Worm (Caenorhabditis elegans): Measurements from ENCODE around the gene vab-19.

The vab-19 gene

DNA sequence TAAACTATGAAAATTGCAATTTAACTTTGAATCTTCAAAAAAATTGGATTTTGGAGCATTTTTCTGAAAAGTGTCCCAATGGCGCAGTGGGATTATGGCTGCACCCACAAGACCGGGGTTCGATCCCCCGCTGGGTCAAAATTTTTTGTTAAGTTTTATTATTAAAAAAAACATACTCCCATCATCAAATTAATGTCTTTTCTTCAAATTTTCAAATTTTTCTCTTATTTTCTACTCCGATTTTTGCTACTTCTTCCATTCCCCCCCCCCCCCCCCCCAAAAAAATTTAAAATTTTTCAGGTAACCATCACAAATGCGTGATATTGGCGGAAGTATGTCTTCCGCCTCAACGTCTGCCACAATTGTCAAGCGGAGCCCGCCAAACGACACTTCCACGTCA, at the start of gene vab-19:
TSS of gene vab-19 (plus strand) at position 301 of the 400 bp plus-strand sequence.
- no peak for TF ChIP-seq ceh-13 (GFP tag; optimal IDR thresholded peaks at IDR 0.05)

DNA sequence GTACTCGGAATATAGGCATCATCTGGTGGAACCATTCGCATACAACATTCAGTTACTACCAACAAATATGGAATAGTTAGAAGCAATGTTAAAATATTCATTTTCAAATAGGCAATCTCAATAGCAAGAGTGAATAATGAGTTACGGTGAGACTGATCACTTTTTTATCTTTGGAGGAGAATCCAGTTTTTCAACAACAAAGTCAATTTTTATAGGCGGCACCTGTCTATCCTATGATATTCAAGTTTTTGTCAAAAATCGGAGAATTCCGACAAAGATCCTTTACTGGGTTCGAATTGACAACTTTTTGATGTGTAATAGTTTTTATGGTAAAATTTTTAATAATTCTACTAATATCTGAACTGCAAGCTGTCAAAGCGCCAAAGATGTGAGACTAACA, 49.3 kb upstream of the vab-19 start, which contains the start of gene F16G10.11:
TSS of gene F16G10.11 (minus strand) at position 101 of the 400 bp plus-strand sequence.
- TF ChIP-seq ama-1 (optimal IDR thresholded peaks at IDR 0.05) = no peak

DNA sequence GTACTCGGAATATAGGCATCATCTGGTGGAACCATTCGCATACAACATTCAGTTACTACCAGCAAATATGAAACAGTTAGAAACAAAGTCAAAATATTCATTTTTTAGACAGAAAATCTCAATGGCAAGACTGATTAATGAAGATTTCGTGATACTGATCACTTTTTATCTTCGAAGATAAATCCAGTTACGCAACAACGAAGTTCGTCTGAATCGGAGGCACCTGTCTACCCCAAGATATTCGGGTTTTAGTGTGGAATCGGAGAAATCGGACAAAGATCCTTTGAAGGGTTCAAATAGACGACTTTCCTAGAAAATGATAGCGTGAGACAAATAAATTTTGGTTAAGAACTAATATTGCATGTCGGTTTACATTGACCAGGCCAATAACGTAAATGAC, 47.2 kb upstream of the vab-19 start, which contains the start of gene F16G10.13:
TSS of gene F16G10.13 (minus strand) at position 101 of the 400 bp plus-strand sequence.
- no peak for TF ChIP-seq tbx-11 (GFP tag; IDR thresholded peaks at IDR 0.05)
- no peak for TF ChIP-seq tbx-37 (GFP tag; conservative IDR thresholded peaks at IDR 0.05)
- no peak for TF ChIP-seq hmbx-1 (tag; optimal IDR thresholded peaks at IDR 0.05)
- no peak for TF ChIP-seq F13C5.2 (tag; optimal IDR thresholded peaks at IDR 0.05)
- TF ChIP-seq hnd-1 (tag; optimal IDR thresholded peaks at IDR 0.05) = no peak
- TF ChIP-seq B0310.2 (tag; optimal IDR thresholded peaks at IDR 0.05) = no peak
- no peak for TF ChIP-seq ceh-36 (tag; optimal IDR thresholded peaks at IDR 0.05)
- no peak for TF ChIP-seq scrt-1 (GFP tag; IDR thresholded peaks at IDR 0.05)
- no peak for TF ChIP-seq ama-1 (optimal IDR thresholded peaks at IDR 0.05)
- TF ChIP-seq aly-1 (tag; optimal IDR thresholded peaks at IDR 0.05) = no peak
- TF ChIP-seq ets-7 (tag; optimal IDR thresholded peaks at IDR 0.05) = no peak
- no peak for TF ChIP-seq flt-1 (GFP tag; IDR thresholded peaks at IDR 0.05)
- no peak for TF ChIP-seq pes-1 (GFP tag; IDR thresholded peaks at IDR 0.05)
- no peak for TF ChIP-seq ceh-13 (GFP tag; optimal IDR thresholded peaks at IDR 0.05)

DNA sequence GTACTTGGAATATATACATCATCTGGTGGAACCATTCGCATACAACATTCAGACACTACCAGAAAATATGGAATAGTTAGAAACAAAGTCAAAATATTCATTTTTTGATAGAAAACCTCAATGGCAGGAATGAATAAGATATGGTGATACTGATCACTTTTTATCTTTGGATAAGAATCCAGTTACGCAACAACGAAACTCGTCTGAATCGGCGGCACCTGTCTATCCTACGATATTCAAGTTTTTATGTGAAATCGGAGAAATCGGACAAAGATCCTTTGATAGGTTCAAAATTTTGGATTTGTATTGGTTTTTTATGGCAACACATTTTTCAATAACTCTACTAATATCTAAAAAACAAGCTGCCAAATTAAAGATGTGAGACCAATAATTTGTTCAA, 44.2 kb upstream of the vab-19 start, which contains the start of gene F16G10.14:
TSS of gene F16G10.14 (minus strand) at position 101 of the 400 bp plus-strand sequence.
- no peak for TF ChIP-seq tbx-37 (GFP tag; conservative IDR thresholded peaks at IDR 0.05)
- TF ChIP-seq hmg-4 (GFP tag; optimal IDR thresholded peaks at IDR 0.05) = no peak
- no peak for TF ChIP-seq ets-7 (tag; optimal IDR thresholded peaks at IDR 0.05)
- no peak for TF ChIP-seq pes-1 (GFP tag; IDR thresholded peaks at IDR 0.05)
- no peak for TF ChIP-seq hmbx-1 (tag; optimal IDR thresholded peaks at IDR 0.05)
- no peak for TF ChIP-seq hnd-1 (tag; optimal IDR thresholded peaks at IDR 0.05)
- TF ChIP-seq sea-1 (GFP tag; conservative IDR thresholded peaks at IDR 0.05) = no peak
- TF ChIP-seq flt-1 (GFP tag; IDR thresholded peaks at IDR 0.05) = no peak
- no peak for TF ChIP-seq B0310.2 (tag; optimal IDR thresholded peaks at IDR 0.05)

DNA sequence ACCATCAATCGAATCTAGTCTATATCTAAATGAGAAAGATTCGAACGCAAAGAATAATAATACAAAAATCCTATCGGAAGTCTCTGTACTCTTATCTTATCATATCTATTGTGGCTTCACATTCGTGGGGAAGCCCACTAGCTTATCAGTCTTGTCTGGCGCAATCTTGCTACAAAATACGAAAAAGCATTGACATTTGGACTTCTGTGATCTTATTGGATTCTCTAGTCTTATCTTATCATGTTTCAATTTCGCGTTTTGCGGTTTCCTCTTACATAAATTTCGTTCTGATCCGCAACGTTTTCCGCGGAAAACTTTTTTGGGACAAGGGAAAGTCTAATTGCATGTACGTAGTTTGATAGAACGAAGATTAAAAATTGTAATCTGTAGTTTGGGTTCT, 43.3 kb upstream of the vab-19 start:
- no peak for TF ChIP-seq tra-4 (tag; optimal IDR thresholded peaks at IDR 0.05)
- no peak for TF ChIP-seq ceh-13 (GFP tag; optimal IDR thresholded peaks at IDR 0.05)
- no peak for TF ChIP-seq tbx-37 (GFP tag; conservative IDR thresholded peaks at IDR 0.05)
- no peak for TF ChIP-seq ceh-36 (tag; optimal IDR thresholded peaks at IDR 0.05)
- no peak for TF ChIP-seq tbx-11 (GFP tag; IDR thresholded peaks at IDR 0.05)
- no peak for TF ChIP-seq B0310.2 (tag; optimal IDR thresholded peaks at IDR 0.05)
- no peak for TF ChIP-seq flt-1 (GFP tag; IDR thresholded peaks at IDR 0.05)
- no peak for TF ChIP-seq pes-1 (GFP tag; IDR thresholded peaks at IDR 0.05)
- no peak for TF ChIP-seq ama-1 (optimal IDR thresholded peaks at IDR 0.05)
- TF ChIP-seq hnd-1 (tag; optimal IDR thresholded peaks at IDR 0.05) = no peak

DNA sequence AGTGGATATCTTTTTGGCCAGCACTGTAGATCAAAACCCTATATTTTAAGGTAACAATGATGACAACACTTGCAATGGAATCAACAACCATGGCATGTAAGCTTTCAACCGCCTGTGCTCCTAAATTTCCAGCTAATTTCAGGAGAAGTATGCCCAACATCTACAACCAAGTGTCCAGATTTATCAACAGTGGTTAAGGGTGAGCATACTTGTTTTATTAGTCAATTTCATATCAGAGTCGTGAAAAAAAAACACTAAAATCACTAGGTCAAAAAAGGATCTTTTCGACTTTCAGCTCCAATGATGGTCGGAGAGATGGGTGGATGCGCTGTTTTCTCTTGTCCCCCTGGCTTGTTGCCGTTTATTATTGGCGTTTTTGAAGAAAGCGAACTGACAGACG, 39.1 kb upstream of the vab-19 start, which contains the start of gene F16G10.1:
TSS of gene F16G10.1 (plus strand) at position 301 of the 400 bp plus-strand sequence.
- TF ChIP-seq tbx-37 (GFP tag; conservative IDR thresholded peaks at IDR 0.05) (no peak), pes-1 (GFP tag; IDR thresholded peaks at IDR 0.05) (no peak), hmg-4 (GFP tag; optimal IDR thresholded peaks at IDR 0.05) (no peak), ets-7 (tag; optimal IDR thresholded peaks at IDR 0.05) (no peak), flt-1 (GFP tag; IDR thresholded peaks at IDR 0.05) (no peak), scrt-1 (GFP tag; IDR thresholded peaks at IDR 0.05) (no peak), tra-4 (tag; optimal IDR thresholded peaks at IDR 0.05) (no peak), ama-1 (optimal IDR thresholded peaks at IDR 0.05) (no peak), hnd-1 (tag; optimal IDR thresholded peaks at IDR 0.05) (no peak)

DNA sequence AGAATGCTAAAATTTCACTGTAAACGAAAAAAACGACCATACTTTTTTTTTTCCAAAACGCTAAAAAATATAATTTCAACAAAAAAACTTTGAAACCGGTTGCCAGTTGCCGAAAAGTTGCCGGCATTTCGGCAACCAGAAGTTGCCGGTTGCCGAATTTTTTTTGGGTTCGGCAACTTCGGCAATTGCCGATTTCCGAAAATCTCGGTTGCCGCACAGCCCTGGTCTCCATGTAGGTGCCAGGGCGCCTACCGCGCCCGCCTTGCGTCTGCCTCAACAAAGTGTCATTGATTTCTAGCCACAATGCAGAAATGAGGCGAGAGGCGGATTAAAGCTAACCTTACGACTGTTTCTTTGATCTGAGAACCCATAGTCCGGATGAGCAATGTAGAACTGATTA, 32.0 kb upstream of the vab-19 start:
- TF ChIP-seq hmbx-1 (tag; optimal IDR thresholded peaks at IDR 0.05) (no peak), aly-1 (tag; optimal IDR thresholded peaks at IDR 0.05) (no peak), B0310.2 (tag; optimal IDR thresholded peaks at IDR 0.05) (no peak), tra-4 (tag; optimal IDR thresholded peaks at IDR 0.05) (no peak), ceh-36 (tag; optimal IDR thresholded peaks at IDR 0.05) (no peak), F13C5.2 (tag; optimal IDR thresholded peaks at IDR 0.05) (no peak), flt-1 (GFP tag; IDR thresholded peaks at IDR 0.05) (no peak), hmg-4 (GFP tag; optimal IDR thresholded peaks at IDR 0.05) (no peak)

DNA sequence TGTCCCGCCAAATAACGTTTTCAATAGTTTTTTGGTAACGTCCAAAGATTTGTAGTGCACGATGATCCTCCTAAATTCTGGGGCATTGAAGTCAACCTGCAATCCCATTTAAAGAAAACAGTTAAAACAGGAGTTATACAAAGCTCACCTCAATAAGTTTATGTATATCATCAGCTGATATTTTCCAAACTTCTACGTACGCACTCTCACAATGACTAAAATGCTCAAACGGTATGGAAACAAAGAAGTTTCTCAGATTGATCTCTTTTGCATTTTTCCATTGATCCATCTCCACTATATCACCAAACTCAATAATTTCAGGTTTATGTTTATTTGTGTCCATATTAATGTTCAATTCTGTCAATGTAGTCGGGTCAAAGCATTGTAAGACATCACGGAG, 31.5 kb upstream of the vab-19 start:
- TF ChIP-seq hnd-1 (tag; optimal IDR thresholded peaks at IDR 0.05) (no peak), sea-1 (GFP tag; conservative IDR thresholded peaks at IDR 0.05) (no peak), ets-7 (tag; optimal IDR thresholded peaks at IDR 0.05) (no peak), hmg-4 (GFP tag; optimal IDR thresholded peaks at IDR 0.05) (no peak), ceh-36 (tag; optimal IDR thresholded peaks at IDR 0.05) (no peak), tbx-37 (GFP tag; conservative IDR thresholded peaks at IDR 0.05) (no peak), ama-1 (optimal IDR thresholded peaks at IDR 0.05) (no peak), F13C5.2 (tag; optimal IDR thresholded peaks at IDR 0.05) (no peak), tra-4 (tag; optimal IDR thresholded peaks at IDR 0.05) (no peak), aly-1 (tag; optimal IDR thresholded peaks at IDR 0.05) (no peak), flt-1 (GFP tag; IDR thresholded peaks at IDR 0.05) (no peak), hmbx-1 (tag; optimal IDR thresholded peaks at IDR 0.05) (no peak), tbx-11 (GFP tag; IDR thresholded peaks at IDR 0.05) (no peak), scrt-1 (GFP tag; IDR thresholded peaks at IDR 0.05) (no peak), ceh-13 (GFP tag; optimal IDR thresholded peaks at IDR 0.05) (no peak), pes-1 (GFP tag; IDR thresholded peaks at IDR 0.05) (no peak), B0310.2 (tag; optimal IDR thresholded peaks at IDR 0.05) (no peak)
